Worm (Caenorhabditis elegans) whole organism, L1 larva: ENCODE measurements around the gene C17C3.24.
A peak's percentile ranks its signal among the peaks of the same experiment; 100 is the strongest.

ENCODE experiments used
- C16A3.4 ChIP-seq: fragments of 150-350 bp; optimal IDR thresholded peaks from 2 replicates; lab custom pipeline; 2014; ENCODE audit warnings: missing biosample characterization, missing genetic modification characterization
- C34B4.2 ChIP-seq: sonication (generic microtip); optimal IDR thresholded peaks from 2 replicates; lab custom pipeline; 2017; ENCODE audit warnings: mild to moderate bottlenecking, missing genetic modification characterization, missing compliant biosample characterization
- ceh-63 ChIP-seq: fragments of 200-800 bp; sonication (Bioruptor generic); optimal IDR thresholded peaks from 2 replicates; lab custom pipeline; 2018; ENCODE audit warnings: mild to moderate bottlenecking, missing genetic modification characterization, missing compliant biosample characterization
- dsc-1 ChIP-seq: sonication (generic microtip); optimal IDR thresholded peaks from 2 replicates; lab custom pipeline; 2016; ENCODE audit warnings: mild to moderate bottlenecking, missing genetic modification characterization, missing compliant biosample characterization
- efl-1 ChIP-seq, 4 experiments: fragments of 150-350 bp; optimal IDR thresholded peaks in 3 of 4; peaks in 1 of 4; 1 replicate in 1 of 4; 2 replicates in 3 of 4; lab custom pipeline; 2014; ENCODE audit warnings: missing biosample characterization in 2 of 4, missing genetic modification characterization in 2 of 4, missing genetic modification reagents in 2 of 4
- efl-3 ChIP-seq: fragments of 200-800 bp; sonication (Bioruptor generic); optimal IDR thresholded peaks from 2 replicates; lab custom pipeline; 2018; ENCODE audit warnings: mild to moderate bottlenecking, missing genetic modification characterization, missing compliant biosample characterization
- egl-13 ChIP-seq: sonication (generic microtip); optimal IDR thresholded peaks from 2 replicates; lab custom pipeline; 2016; ENCODE audit warnings: missing genotype, missing genetic modification reagents, missing genetic modification characterization, missing compliant biosample characterization
- egl-27 ChIP-seq, 2 experiments: fragments of 150-350 bp in 1 of 2; sonication (generic microtip); optimal IDR thresholded peaks; 3 replicates each; lab custom pipeline; 2017 to 2018; ENCODE audit warnings: missing biosample characterization in 2 of 2, missing genetic modification characterization in 2 of 2, missing genetic modification reagents in 2 of 2
- elt-2 ChIP-seq: sonication (generic microtip); optimal IDR thresholded peaks from 2 replicates; lab custom pipeline; 2016; ENCODE audit warnings: missing genetic modification characterization, mild to moderate bottlenecking, inconsistent platforms, missing compliant biosample characterization, missing genetic modification reagents
- fos-1 ChIP-seq: fragments of 150-350 bp; optimal IDR thresholded peaks from 2 replicates; lab custom pipeline; 2014; ENCODE audit warnings: missing biosample characterization, missing genetic modification characterization
- hlh-17 ChIP-seq: fragments of 200-800 bp; sonication (Bioruptor generic); optimal IDR thresholded peaks from 2 replicates; lab custom pipeline; 2018; ENCODE audit warnings: missing genetic modification characterization, mild to moderate bottlenecking, missing compliant biosample characterization, moderate library complexity, borderline replicate concordance
- hlh-4 ChIP-seq: sonication (generic microtip); optimal IDR thresholded peaks from 2 replicates; lab custom pipeline; 2016; ENCODE audit warnings: mild to moderate bottlenecking, missing genetic modification characterization, missing compliant biosample characterization
- irx-1 ChIP-seq: sonication (generic microtip); optimal IDR thresholded peaks from 2 replicates; lab custom pipeline; 2016; ENCODE audit warnings: missing genetic modification characterization, missing compliant biosample characterization
- jun-1 ChIP-seq: fragments of 150-350 bp; optimal IDR thresholded peaks from 2 replicates; lab custom pipeline; 2014; ENCODE audit warnings: missing biosample characterization, missing genetic modification reagents, missing genetic modification characterization
- lin-13 ChIP-seq: fragments of 150-350 bp; optimal IDR thresholded peaks from 2 replicates; lab custom pipeline; 2014; ENCODE audit warnings: missing biosample characterization, missing genetic modification reagents, missing genetic modification characterization
- lin-14 ChIP-seq: fragments of 200-800 bp; sonication (Bioruptor generic); optimal IDR thresholded peaks from 2 replicates; lab custom pipeline; 2018; ENCODE audit warnings: mild to moderate bottlenecking, missing genetic modification characterization, moderate library complexity, missing compliant biosample characterization
- lin-15B ChIP-seq: fragments of 150-350 bp; sonication (generic microtip); optimal IDR thresholded peaks from 3 replicates; lab custom pipeline; 2014; ENCODE audit warnings: missing biosample characterization, missing genetic modification characterization
- lin-35 ChIP-seq, 2 experiments: fragments of 150-350 bp; optimal IDR thresholded peaks; 2 replicates each; lab custom pipeline; 2014; ENCODE audit warnings: missing biosample characterization in 2 of 2, missing genetic modification characterization in 2 of 2, missing genetic modification reagents in 2 of 2
- lin-39 ChIP-seq: fragments of 150-350 bp; optimal IDR thresholded peaks from 2 replicates; lab custom pipeline; 2014; ENCODE audit warnings: missing biosample characterization, missing genetic modification reagents, missing genetic modification characterization
- lir-3 ChIP-seq: sonication (generic microtip); optimal IDR thresholded peaks from 2 replicates; lab custom pipeline; 2016; ENCODE audit warnings: mild to moderate bottlenecking, missing genetic modification characterization, moderate library complexity, missing compliant biosample characterization; ENCODE audit not compliant: poor library complexity
- mdl-1 ChIP-seq, 2 experiments: fragments of 150-350 bp; optimal IDR thresholded peaks; 2 replicates each; lab custom pipeline; 2014 to 2017; ENCODE audit warnings: missing biosample characterization in 2 of 2, missing genetic modification characterization in 2 of 2, inconsistent platforms in 1 of 2
- mef-2 ChIP-seq: fragments of 150-350 bp; optimal IDR thresholded peaks from 2 replicates; lab custom pipeline; 2014; ENCODE audit warnings: missing biosample characterization, missing genetic modification characterization
- nhr-20 ChIP-seq: sonication (generic microtip); optimal IDR thresholded peaks from 2 replicates; lab custom pipeline; 2016; ENCODE audit warnings: mild to moderate bottlenecking, missing genetic modification characterization, missing compliant biosample characterization
- nhr-28 ChIP-seq: fragments of 150-350 bp; optimal IDR thresholded peaks from 2 replicates; lab custom pipeline; 2014; ENCODE audit warnings: missing biosample characterization, missing genetic modification characterization
- nhr-71 ChIP-seq: sonication (generic microtip); optimal IDR thresholded peaks from 2 replicates; lab custom pipeline; 2016; ENCODE audit warnings: mild to moderate bottlenecking, missing genetic modification characterization, moderate library complexity, missing compliant biosample characterization
- nhr-84 ChIP-seq: sonication (generic microtip); optimal IDR thresholded peaks from 2 replicates; lab custom pipeline; 2017; ENCODE audit warnings: missing biosample characterization, missing genetic modification characterization
- nhr-85 ChIP-seq: sonication (generic microtip); peaks from one replicate; lab custom pipeline; 2016; ENCODE audit warnings: missing genetic modification characterization, inconsistent platforms, missing compliant biosample characterization
- pag-3 ChIP-seq: sonication (generic microtip); optimal IDR thresholded peaks from 2 replicates; lab custom pipeline; 2017; ENCODE audit warnings: missing genetic modification characterization, mild to moderate bottlenecking, missing compliant biosample characterization, antibody characterized with exemption, borderline replicate concordance; ENCODE audit not compliant: insufficient read depth
- pqm-1 ChIP-seq: sonication (generic microtip); optimal IDR thresholded peaks from 3 replicates; lab custom pipeline; 2017; ENCODE audit warnings: missing biosample characterization, missing genetic modification characterization
- skn-1 ChIP-seq: fragments of 150-350 bp; optimal IDR thresholded peaks from 2 replicates; lab custom pipeline; 2014; ENCODE audit warnings: missing biosample characterization, missing genetic modification characterization
- snu-23 ChIP-seq: sonication (generic microtip); optimal IDR thresholded peaks from 2 replicates; lab custom pipeline; 2016; ENCODE audit warnings: missing genetic modification characterization, missing compliant biosample characterization
- sox-4 ChIP-seq: sonication (generic microtip); optimal IDR thresholded peaks from 2 replicates; lab custom pipeline; 2016; ENCODE audit warnings: missing genetic modification characterization, missing compliant biosample characterization
- tbx-2 ChIP-seq: sonication (generic microtip); optimal IDR thresholded peaks from 2 replicates; lab custom pipeline; 2016; ENCODE audit warnings: missing genetic modification characterization, missing compliant biosample characterization
- tlp-1 ChIP-seq: fragments of 150-350 bp; optimal IDR thresholded peaks from 2 replicates; lab custom pipeline; 2014; ENCODE audit warnings: missing biosample characterization, missing genetic modification characterization
- unc-30 ChIP-seq: sonication (generic microtip); optimal IDR thresholded peaks from 2 replicates; lab custom pipeline; 2017; ENCODE audit warnings: missing biosample characterization, missing genetic modification characterization
- unc-86 ChIP-seq: sonication (generic microtip); optimal IDR thresholded peaks from 2 replicates; lab custom pipeline; 2016; ENCODE audit warnings: missing genetic modification characterization, missing compliant biosample characterization
- xbp-1 ChIP-seq: sonication (generic microtip); optimal IDR thresholded peaks from 2 replicates; lab custom pipeline; 2016; ENCODE audit warnings: missing genetic modification characterization, missing compliant biosample characterization
- zip-4 ChIP-seq: fragments of 200-800 bp; sonication (Bioruptor generic); optimal IDR thresholded peaks from 2 replicates; lab custom pipeline; 2018; ENCODE audit warnings: mild to moderate bottlenecking, missing genetic modification characterization, moderate library complexity, missing compliant biosample characterization
- ztf-11 ChIP-seq, 2 experiments: sonication (generic microtip); optimal IDR thresholded peaks; 2 replicates each; lab custom pipeline; 2016 to 2017; ENCODE audit warnings: missing genetic modification characterization in 2 of 2, missing biosample characterization in 1 of 2, missing compliant biosample characterization in 1 of 2
- ztf-4 ChIP-seq: fragments of 150-350 bp; optimal IDR thresholded peaks from 2 replicates; lab custom pipeline; 2014; ENCODE audit warnings: missing biosample characterization, missing genetic modification characterization

C17C3.24 gene

ce11 chrII:5541685-5542084 lies at the start of gene C17C3.24:
Gene C17C3.24, minus strand, starts transcription at chrII:5541785.
- no peak for TF ChIP-seq C16A3.4
- TF ChIP-seq elt-2: no peak
- TF ChIP-seq ztf-4: no peak
- TF ChIP-seq mef-2: no peak
- TF ChIP-seq, all 84 proteins: peak for 0

ce11 chrII:5589690-5590089 lies 48.1 kb upstream of the C17C3.24 start, which contains the start of gene C17G10.13:
Gene C17G10.13, minus strand, starts transcription at chrII:5589790.
- TF ChIP-seq dsc-1 (tag; lab: Kevin White, UChicago) (no peak), fos-1 (tag; lab: Kevin White, UChicago) (no peak), hlh-17 (GFP tag; lab: Kevin White, UChicago) (no peak), nhr-85 (no peak), hlh-4 (tag; lab: Kevin White, UChicago) (no peak), nhr-20 (tag; lab: Kevin White, UChicago) (no peak), unc-30 (tag; lab: Kevin White, UChicago) (no peak), unc-86 (tag; lab: Kevin White, UChicago) (no peak), xbp-1 (no peak), egl-13 (tag; lab: Kevin White, UChicago) (no peak), sox-4 (no peak)

- TF ChIP-seq snu-23 (GFP tag; lab: Kevin White, UChicago): no peak
- TF ChIP-seq hlh-17 (GFP tag; lab: Kevin White, UChicago): no peak
- TF ChIP-seq lin-35 (GFP tag; optimal IDR thresholded peaks at IDR 0.05; lab: Kevin White, UChicago): no peak
- TF ChIP-seq xbp-1: no peak
- TF ChIP-seq skn-1 (tag; lab: Kevin White, UChicago): no peak
- TF ChIP-seq pag-3: no peak
- no peak for TF ChIP-seq nhr-85
- no peak for TF ChIP-seq efl-1 (optimal IDR thresholded peaks at IDR 0.05; lab: Kevin White, UChicago)
- TF ChIP-seq efl-1 (GFP tag; optimal IDR thresholded peaks at IDR 0.05 in 1 of 2; lab: Kevin White, UChicago): no peak
- no peak for TF ChIP-seq lin-15B (tag; lab: Kevin White, UChicago)
Measured at ce11 chrII:5587794-5588193, 46.2 kb upstream of the C17C3.24 start.

ce11 chrII:5585788-5586187 lies 44.2 kb upstream of the C17C3.24 start, which contains the start of gene lys-8:
Gene lys-8, plus strand, starts transcription at chrII:5586178.
- peak; percentile 35 for TF ChIP-seq lin-14 (GFP tag; lab: Kevin White, UChicago)
- TF ChIP-seq tlp-1 (tag; lab: Kevin White, UChicago): peak; percentile 89
- peak; percentile 99 for TF ChIP-seq elt-2
- peak; percentile 13 for TF ChIP-seq jun-1 (tag; lab: Kevin White, UChicago)
- peak in 1 of 2 experiments; percentile 25 for TF ChIP-seq lin-35 (GFP tag; optimal IDR thresholded peaks at IDR 0.05; lab: Kevin White, UChicago)
- TF ChIP-seq pqm-1: peak; percentile 92
- TF ChIP-seq nhr-20 (tag; lab: Kevin White, UChicago): peak; percentile 28
- TF ChIP-seq efl-3 (GFP tag; lab: Kevin White, UChicago): no peak
- no peak for TF ChIP-seq mdl-1 (tag; optimal IDR thresholded peaks at IDR 0.05; lab: Kevin White, UChicago)

- no peak for TF ChIP-seq C34B4.2
Measured at ce11 chrII:5582309-5582708, 40.7 kb upstream of the C17C3.24 start, which contains the start of gene T25E4.2. Gene T25E4.2, minus strand, starts transcription at chrII:5582409.

- TF ChIP-seq lin-35 (GFP tag; optimal IDR thresholded peaks at IDR 0.05; lab: Kevin White, UChicago): no peak
- TF ChIP-seq nhr-71 (tag; lab: Kevin White, UChicago): no peak
- TF ChIP-seq nhr-84 (tag; lab: Kevin White, UChicago): no peak
- TF ChIP-seq pqm-1: no peak
- TF ChIP-seq tbx-2: no peak
- no peak for TF ChIP-seq ztf-11 (tag; optimal IDR thresholded peaks at IDR 0.05; lab: Kevin White, UChicago)
- no peak for TF ChIP-seq lir-3 (tag; lab: Kevin White, UChicago)
- TF ChIP-seq dsc-1 (tag; lab: Kevin White, UChicago): no peak
- TF ChIP-seq lin-14 (GFP tag; lab: Kevin White, UChicago): no peak
- no peak for TF ChIP-seq zip-4
- TF ChIP-seq lin-39 (tag; lab: Kevin White, UChicago): no peak
- TF ChIP-seq irx-1 (tag; lab: Kevin White, UChicago): no peak
- no peak for TF ChIP-seq egl-27 (tag; optimal IDR thresholded peaks at IDR 0.05; lab: Kevin White, UChicago)
- no peak for TF ChIP-seq ceh-63
- no peak for TF ChIP-seq tlp-1 (tag; lab: Kevin White, UChicago)
- no peak for TF ChIP-seq mdl-1 (tag; optimal IDR thresholded peaks at IDR 0.05; lab: Kevin White, UChicago)
- no peak for TF ChIP-seq nhr-28 (tag; lab: Kevin White, UChicago)
- no peak for TF ChIP-seq unc-30 (tag; lab: Kevin White, UChicago)
- no peak for TF ChIP-seq lin-13 (GFP tag; lab: Kevin White, UChicago)
- no peak for TF ChIP-seq unc-86 (tag; lab: Kevin White, UChicago)
Measured at ce11 chrII:5579236-5579635, 37.7 kb upstream of the C17C3.24 start.
